Fruit fly (Drosophila melanogaster): ENCODE measurements around the gene CG14811.

CG14811 gene

dm6 chrX:1849914-1850313 lies 27.7 kb upstream of the CG14811 start (continued):
- TF ChIP-seq tna (GFP tag; IDR thresholded peaks at IDR 0.05; ENCODE audit: partially characterized antibody) (no peak), Usf (GFP tag; optimal IDR thresholded peaks at IDR 0.05) (peak; percentile 64), CG12155 (GFP tag; optimal IDR thresholded peaks at IDR 0.05) (peak; percentile 87), zf30C (GFP tag; optimal IDR thresholded peaks at IDR 0.05) (peak; percentile 85), Sin3A (optimal IDR thresholded peaks at IDR 0.05) (no peak), CG4854 (GFP tag; optimal IDR thresholded peaks at IDR 0.05) (peak; percentile 83), CG3838 (GFP tag; optimal IDR thresholded peaks at IDR 0.05) (peak; percentile 66), ssp (GFP tag; IDR thresholded peaks at IDR 0.05) (peak; percentile 43), CG6683 (GFP tag; optimal IDR thresholded peaks at IDR 0.05) (peak; percentile 80), CG15479 (GFP tag; optimal IDR thresholded peaks at IDR 0.05) (peak; percentile 41), CG30020 (tag; optimal IDR thresholded peaks at IDR 0.05) (peak; percentile 20), ci (GFP tag; IDR thresholded peaks at IDR 0.05) (peak; percentile 74; the same call in 2 of the 3 replicates), dan (GFP tag; IDR thresholded peaks at IDR 0.05) (no peak), Optix (GFP tag; IDR thresholded peaks at IDR 0.05) (no peak), CG43689 (GFP tag; IDR thresholded peaks at IDR 0.05) (peak; percentile 40; the same call in 1 of the 2 replicates), CG8478 (optimal IDR thresholded peaks at IDR 0.05) (no peak), amos (GFP tag; IDR thresholded peaks at IDR 0.05; ENCODE audit: partially characterized antibody) (no peak), Trl (optimal IDR thresholded peaks at IDR 0.05) (no peak), Trl (GFP tag; optimal IDR thresholded peaks at IDR 0.05) (peak; percentile 74), D19A (tag; optimal IDR thresholded peaks at IDR 0.05) (peak; percentile 81), CG31441 (GFP tag; IDR thresholded peaks at IDR 0.05) (peak; percentile 80), CG16779 (GFP tag; IDR thresholded peaks at IDR 0.05) (0 out of 2 replicates have a peak, but pooled peaks have one; percentile 27), CG8089 (GFP tag; optimal IDR thresholded peaks at IDR 0.05) (peak; percentile 44), prd (optimal IDR thresholded peaks at IDR 0.05) (no peak), prd (GFP tag; IDR thresholded peaks at IDR 0.05) (peak; percentile 81), CG31224 (GFP tag; IDR thresholded peaks at IDR 0.05) (peak; percentile 80), CG6654 (GFP tag; optimal IDR thresholded peaks at IDR 0.05) (peak; percentile 45), CHES-1-like (GFP tag; optimal IDR thresholded peaks at IDR 0.05) (peak; percentile 72), CG14014 (GFP tag; IDR thresholded peaks at IDR 0.05) (peak; percentile 77), CG3995 (GFP tag; optimal IDR thresholded peaks at IDR 0.05) (peak; percentile 54), CG16815 (GFP tag; optimal IDR thresholded peaks at IDR 0.05) (peak; percentile 63), CG10654 (GFP tag; optimal IDR thresholded peaks at IDR 0.05) (peak; percentile 67), Nf-YA (GFP tag; IDR thresholded peaks at IDR 0.05) (no peak), sob (GFP tag; IDR thresholded peaks at IDR 0.05) (peak; percentile 86), CG6254 (GFP tag; optimal IDR thresholded peaks at IDR 0.05) (peak; percentile 35), CG13424 (tag; optimal IDR thresholded peaks at IDR 0.05) (peak; percentile 89), twi (tag; optimal IDR thresholded peaks at IDR 0.05) (peak; percentile 71), vnd (GFP tag; IDR thresholded peaks at IDR 0.05; ENCODE audit: partially characterized antibody) (no peak), Dad (GFP tag; optimal IDR thresholded peaks at IDR 0.05) (peak; percentile 75), CG9727 (GFP tag; optimal IDR thresholded peaks at IDR 0.05) (peak; percentile 92), ftz-f1 (GFP tag; optimal IDR thresholded peaks at IDR 0.05) (peak; percentile 62), Hand (GFP tag; optimal IDR thresholded peaks at IDR 0.05) (peak; percentile 92), Pdp1 (GFP tag; optimal IDR thresholded peaks at IDR 0.05) (peak; percentile 74 to 85), D19B (GFP tag; optimal IDR thresholded peaks at IDR 0.05) (peak; percentile 85), az2 (GFP tag; optimal IDR thresholded peaks at IDR 0.05) (peak; percentile 73), unc-4 (GFP tag; IDR thresholded peaks at IDR 0.05; ENCODE audit: partially characterized antibody) (no peak), CG3065 (GFP tag; optimal IDR thresholded peaks at IDR 0.05) (peak; percentile 5), Ets97D (GFP tag; optimal IDR thresholded peaks at IDR 0.05) (peak; percentile 35), CG2116 (GFP tag; optimal IDR thresholded peaks at IDR 0.05) (peak; percentile 35), NK7.1 (GFP tag; optimal IDR thresholded peaks at IDR 0.05) (peak; percentile 21), Doc2 (GFP tag; IDR thresholded peaks at IDR 0.05) (0 out of 2 replicates have a peak, but pooled peaks have one; percentile 47), tup (GFP tag; optimal IDR thresholded peaks at IDR 0.05) (peak; percentile 70)
